Worm (Caenorhabditis elegans) whole organism, young adult: ENCODE measurements around the gene B0416.7.
A peak's percentile ranks its signal among the peaks of the same experiment; 100 is the strongest.

Source experiments
- D2030.7 ChIP-seq: fragments of 200-800 bp; sonication (Bioruptor generic); IDR thresholded peaks from 2 replicates; pipeline ENCODE4 v1.3.6; 2022; ENCODE audit warnings: missing genetic modification reagents, missing genetic modification characterization, missing compliant biosample characterization
- F10E7.11 ChIP-seq: sonication (generic microtip); optimal IDR thresholded peaks from 2 replicates; lab custom pipeline; 2017; ENCODE audit warnings: mild to moderate bottlenecking, missing genetic modification characterization, moderate library complexity, missing compliant biosample characterization
- F37B4.10 ChIP-seq: fragments of 200-800 bp; sonication (Bioruptor generic); IDR thresholded peaks from 2 replicates; pipeline ENCODE4 v1.3.6; 2022; ENCODE audit warnings: missing genetic modification characterization, missing compliant biosample characterization
- F52B5.7 ChIP-seq: sonication (generic microtip); optimal IDR thresholded peaks from 2 replicates; lab custom pipeline; 2016; ENCODE audit warnings: mild to moderate bottlenecking, missing genetic modification characterization, missing compliant biosample characterization
- K12H6.12 ChIP-seq: fragments of 200-800 bp; sonication (Bioruptor generic); optimal IDR thresholded peaks from 2 replicates; lab custom pipeline; 2018; ENCODE audit warnings: mild to moderate bottlenecking, missing genetic modification characterization, missing compliant biosample characterization
- T07F8.4 ChIP-seq: sonication (generic microtip); optimal IDR thresholded peaks from 2 replicates; lab custom pipeline; 2016; ENCODE audit warnings: mild to moderate bottlenecking, missing genetic modification characterization, moderate library complexity, missing compliant biosample characterization
- Y53F4B.3 ChIP-seq: fragments of 200-800 bp; sonication (Bioruptor generic); IDR thresholded peaks from 2 replicates; pipeline ENCODE4 v1.3.6; 2022; ENCODE audit warnings: missing genetic modification reagents, missing genetic modification characterization, missing compliant biosample characterization
- akir-1 ChIP-seq: fragments of 200-800 bp; sonication (Bioruptor generic); optimal IDR thresholded peaks from 2 replicates; lab custom pipeline; 2018; ENCODE audit warnings: mild to moderate bottlenecking, missing genetic modification characterization, moderate library complexity, missing compliant biosample characterization
- aptf-2 ChIP-seq: fragments of 200-800 bp; sonication (Bioruptor generic); conservative IDR thresholded peaks from 2 replicates; pipeline ENCODE4 v1.3.6; 2022; ENCODE audit warnings: missing genetic modification reagents, missing genetic modification characterization, missing compliant biosample characterization
- atf-7 ChIP-seq: sonication (generic microtip); optimal IDR thresholded peaks from 2 replicates; lab custom pipeline; 2017; ENCODE audit warnings: mild to moderate bottlenecking, missing genetic modification characterization, missing compliant biosample characterization
- attf-5 ChIP-seq: fragments of 200-800 bp; sonication (Bioruptor generic); optimal IDR thresholded peaks from 2 replicates; lab custom pipeline; 2018; ENCODE audit warnings: mild to moderate bottlenecking, missing genetic modification characterization, missing compliant biosample characterization
- cebp-1 ChIP-seq, 2 experiments: fragments of 200-800 bp in 1 of 2; sonication (Bioruptor generic) in 1 of 2; sonication (generic microtip) in 1 of 2; IDR thresholded peaks in 1 of 2; optimal IDR thresholded peaks in 1 of 2; 2 replicates each; pipeline versions ENCODE4 v1.3.6 to Lab custom; 2017 to 2022; ENCODE audit warnings: missing compliant biosample characterization in 2 of 2, missing genetic modification characterization in 2 of 2, mild to moderate bottlenecking in 1 of 2, missing genetic modification reagents in 1 of 2, moderate library complexity in 1 of 2
- ceh-100 ChIP-seq: fragments of 200-800 bp; sonication (Bioruptor generic); IDR thresholded peaks from 2 replicates; pipeline ENCODE4 v1.3.6; 2022; ENCODE audit warnings: missing genetic modification reagents, missing genetic modification characterization, missing compliant biosample characterization
- ceh-27 ChIP-seq: fragments of 200-800 bp; sonication (Bioruptor generic); optimal IDR thresholded peaks from 2 replicates; lab custom pipeline; 2018; ENCODE audit warnings: mild to moderate bottlenecking, missing genetic modification characterization, moderate library complexity, missing compliant biosample characterization
- ceh-40 ChIP-seq: fragments of 200-800 bp; sonication (Bioruptor generic); IDR thresholded peaks from 2 replicates; pipeline ENCODE4 v1.3.6; 2022; ENCODE audit warnings: missing genetic modification characterization, missing compliant biosample characterization
- ceh-91 ChIP-seq: fragments of 200-800 bp; sonication (Bioruptor generic); IDR thresholded peaks from 2 replicates; pipeline ENCODE4 v1.3.6; 2022; ENCODE audit warnings: missing genetic modification reagents, missing genetic modification characterization, missing compliant biosample characterization
- dox-1 ChIP-seq: fragments of 200-800 bp; sonication (Bioruptor generic); IDR thresholded peaks from 2 replicates; pipeline ENCODE4 v1.3.6; 2022; ENCODE audit warnings: missing genetic modification reagents, missing genetic modification characterization, missing compliant biosample characterization
- ekl-4 ChIP-seq: fragments of 200-800 bp; sonication (Bioruptor generic); IDR thresholded peaks from 2 replicates; pipeline ENCODE4 v1.3.6; 2022; ENCODE audit warnings: missing genetic modification reagents, missing genetic modification characterization, missing compliant biosample characterization
- hmg-1.2 ChIP-seq: fragments of 200-800 bp; sonication (Bioruptor generic); IDR thresholded peaks from 2 replicates; pipeline ENCODE4 v1.3.6; 2022; ENCODE audit warnings: missing genetic modification reagents, missing genetic modification characterization, missing compliant biosample characterization
- let-526 ChIP-seq: fragments of 200-800 bp; sonication (Bioruptor generic); IDR thresholded peaks from 2 replicates; pipeline ENCODE4 v1.3.6; 2022; ENCODE audit warnings: missing genetic modification reagents, missing genetic modification characterization, missing compliant biosample characterization
- lin-26 ChIP-seq: fragments of 200-800 bp; sonication (Bioruptor generic); IDR thresholded peaks from 2 replicates; pipeline ENCODE4 v1.3.6; 2022; ENCODE audit warnings: missing genetic modification reagents, missing genetic modification characterization, missing compliant biosample characterization
- lin-35 ChIP-seq, 3 experiments: fragments of 150-350 bp in 2 of 3; sonication (generic microtip) in 1 of 3; optimal IDR thresholded peaks; 2 replicates each; lab custom pipeline; 2014 to 2018; ENCODE audit warnings: missing biosample characterization in 3 of 3, missing genetic modification characterization in 3 of 3, missing genetic modification reagents in 3 of 3
- lin-40 ChIP-seq: sonication (generic microtip); optimal IDR thresholded peaks from 2 replicates; lab custom pipeline; 2016; ENCODE audit warnings: missing genetic modification characterization, mild to moderate bottlenecking, missing compliant biosample characterization, missing genotype, missing genetic modification reagents
- lsl-1 ChIP-seq: fragments of 200-800 bp; sonication (Bioruptor generic); optimal IDR thresholded peaks from 2 replicates; lab custom pipeline; 2018; ENCODE audit warnings: mild to moderate bottlenecking, missing genetic modification characterization, moderate library complexity, missing compliant biosample characterization
- madf-3 ChIP-seq: fragments of 200-800 bp; sonication (Bioruptor generic); IDR thresholded peaks from 2 replicates; pipeline ENCODE4 v1.3.6; 2022; ENCODE audit warnings: missing genetic modification reagents, missing genetic modification characterization, missing compliant biosample characterization
- madf-8 ChIP-seq: fragments of 200-800 bp; sonication (Bioruptor generic); conservative IDR thresholded peaks from 2 replicates; pipeline ENCODE4 v1.3.6; 2022; ENCODE audit warnings: missing genetic modification reagents, missing genetic modification characterization, missing compliant biosample characterization
- mes-4 ChIP-seq: sonication (generic microtip); optimal IDR thresholded peaks from 2 replicates; lab custom pipeline; 2016; ENCODE audit warnings: missing genotype, missing genetic modification characterization, missing compliant biosample characterization
- nhr-27 ChIP-seq: fragments of 200-800 bp; sonication (Bioruptor generic); optimal IDR thresholded peaks from 2 replicates; lab custom pipeline; 2018; ENCODE audit warnings: mild to moderate bottlenecking, missing genetic modification characterization, moderate library complexity, missing compliant biosample characterization
- nhr-80 ChIP-seq: sonication (generic microtip); optimal IDR thresholded peaks from 2 replicates; lab custom pipeline; 2016; ENCODE audit warnings: missing genetic modification characterization, missing compliant biosample characterization
- rpc-1 ChIP-seq, 2 experiments: fragments of 150-350 bp in 1 of 2; sonication (generic microtip) in 1 of 2; optimal IDR thresholded peaks; 2 replicates each; lab custom pipeline; 2014 to 2018; ENCODE audit warnings: missing biosample characterization in 1 of 2, missing genetic modification characterization in 1 of 2, missing genetic modification reagents in 1 of 2, missing genotype in 1 of 2
- snpc-1.1 ChIP-seq: sonication (generic microtip); optimal IDR thresholded peaks from 2 replicates; lab custom pipeline; 2017; ENCODE audit warnings: missing genetic modification characterization, mild to moderate bottlenecking, missing compliant biosample characterization, antibody characterized with exemption, moderate library complexity, missing genotype, missing genetic modification reagents; ENCODE audit not compliant: insufficient read depth
- tlf-1 ChIP-seq: fragments of 200-800 bp; sonication (Bioruptor generic); optimal IDR thresholded peaks from 2 replicates; lab custom pipeline; 2018; ENCODE audit warnings: mild to moderate bottlenecking, missing genetic modification characterization, missing compliant biosample characterization

The B0416.7 gene

ce11 chrX:9298846-9299245, 1.1 kb upstream of the B0416.7 start, which contains the start of gene B0416.2:
TSS of gene B0416.2 (plus strand) at chrX:9299146.
- no peak for TF ChIP-seq dox-1 (GFP tag; lab: Robert Waterston, UW)
- no peak for TF ChIP-seq lin-26 (GFP tag; lab: Robert Waterston, UW)
- no peak for TF ChIP-seq attf-5 (GFP tag; lab: Kevin White, UChicago)
- TF ChIP-seq aptf-2 = no peak
- no peak for TF ChIP-seq rpc-1 (optimal IDR thresholded peaks at IDR 0.05; lab: Kevin White, UChicago)
- TF ChIP-seq rpc-1 (tag; optimal IDR thresholded peaks at IDR 0.05; lab: Kevin White, UChicago) = no peak
- no peak for TF ChIP-seq Y53F4B.3 (GFP tag; lab: Robert Waterston, UW)
- TF ChIP-seq let-526 (GFP tag; lab: Robert Waterston, UW) = no peak
- no peak for TF ChIP-seq F37B4.10
- TF ChIP-seq D2030.7 (GFP tag; lab: Robert Waterston, UW) = no peak
- no peak for TF ChIP-seq ceh-91 (GFP tag; lab: Robert Waterston, UW)
- TF ChIP-seq tlf-1 (GFP tag; lab: Kevin White, UChicago) = no peak
- TF ChIP-seq snpc-1.1 (tag; lab: Kevin White, UChicago) = no peak
- TF ChIP-seq madf-3 = no peak
- no peak for TF ChIP-seq F52B5.7 (tag; lab: Kevin White, UChicago)
- no peak for TF ChIP-seq lsl-1 (GFP tag; lab: Kevin White, UChicago)
- no peak for TF ChIP-seq mes-4

DNA sequence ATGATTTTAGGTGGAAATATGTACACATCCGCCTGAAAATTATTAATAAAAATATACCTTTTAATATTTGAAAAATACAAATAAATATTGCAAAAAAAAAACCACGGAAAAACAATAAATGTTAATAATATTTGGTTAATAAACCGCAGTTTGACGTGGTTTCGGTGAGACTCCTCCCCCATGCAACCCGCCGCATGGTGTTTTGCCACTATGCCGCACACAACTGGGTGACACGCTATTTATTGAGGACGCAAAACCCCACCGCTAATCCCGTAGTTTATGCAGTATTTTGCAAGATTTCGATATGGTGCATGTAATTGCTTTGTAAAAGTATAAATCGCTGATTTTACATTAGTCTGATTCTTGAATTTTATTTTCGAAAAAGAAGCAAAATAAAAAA, 1.1 kb downstream of the B0416.7 start, which contains the start of gene gly-13:
gly-13 (minus strand) TSS at position 32 of the 400 bp plus-strand sequence.
- no peak for TF ChIP-seq nhr-80 (tag; lab: Kevin White, UChicago)
- no peak for TF ChIP-seq cebp-1 (GFP tag; IDR thresholded peaks at IDR 0.05; lab: Robert Waterston, UW)
- TF ChIP-seq cebp-1 (tag; optimal IDR thresholded peaks at IDR 0.05; lab: Kevin White, UChicago) = peak; percentile 20
- TF ChIP-seq ekl-4 = no peak
- peak; percentile 17 for TF ChIP-seq rpc-1 (optimal IDR thresholded peaks at IDR 0.05; lab: Kevin White, UChicago)
- TF ChIP-seq rpc-1 (tag; optimal IDR thresholded peaks at IDR 0.05; lab: Kevin White, UChicago) = no peak
- TF ChIP-seq T07F8.4 (tag; lab: Kevin White, UChicago) = no peak
- TF ChIP-seq lin-40 (tag; lab: Kevin White, UChicago) = peak; percentile 3
- TF ChIP-seq, all 124 proteins: peak for 3

- TF ChIP-seq nhr-27 (tag; lab: Kevin White, UChicago) = no peak
- peak; percentile 34 for TF ChIP-seq atf-7 (tag; lab: Kevin White, UChicago)
- peak; percentile 61 for TF ChIP-seq nhr-80 (tag; lab: Kevin White, UChicago)
- no peak for TF ChIP-seq ceh-100 (GFP tag; lab: Robert Waterston, UW)
- no peak for TF ChIP-seq mes-4
- no peak for TF ChIP-seq K12H6.12 (tag; lab: Kevin White, UChicago)
- no peak for TF ChIP-seq cebp-1 (GFP tag; IDR thresholded peaks at IDR 0.05; lab: Robert Waterston, UW)
- peak; percentile 20 for TF ChIP-seq cebp-1 (tag; optimal IDR thresholded peaks at IDR 0.05; lab: Kevin White, UChicago)
- TF ChIP-seq F10E7.11 (tag; lab: Kevin White, UChicago) = no peak
- TF ChIP-seq madf-3 = no peak
- no peak for TF ChIP-seq lin-35 (GFP tag; optimal IDR thresholded peaks at IDR 0.05; lab: Kevin White, UChicago)
Observed at ce11 chrX:9295471-9295870, 2.3 kb downstream of the B0416.7 start.

DNA sequence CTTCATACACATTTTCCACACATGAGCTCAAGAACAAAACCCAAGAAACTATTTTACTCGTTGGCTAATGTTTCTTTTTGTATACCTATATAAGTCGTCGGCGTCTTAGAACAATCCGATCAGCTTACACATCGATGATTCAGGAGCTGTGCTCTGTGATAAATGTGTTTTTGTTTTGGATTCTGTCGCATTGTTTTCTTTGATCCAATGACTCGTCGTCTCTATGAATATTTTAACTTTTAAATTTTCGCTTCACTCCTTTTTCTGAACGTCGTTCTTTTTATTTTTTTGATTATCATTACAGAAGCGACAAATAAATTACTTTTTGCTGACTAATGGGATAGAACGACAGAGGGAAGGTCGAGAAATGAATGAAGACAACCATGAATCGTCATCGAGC, 6.4 kb downstream of the B0416.7 start, which contains the start of gene B0416.3:
B0416.3 (plus strand) TSS at position 301 of the 400 bp plus-strand sequence.
- TF ChIP-seq ceh-40 (GFP tag; lab: Robert Waterston, UW) = no peak
- no peak for TF ChIP-seq hmg-1.2 (GFP tag; lab: Robert Waterston, UW)
- TF ChIP-seq madf-8 (GFP tag; lab: Robert Waterston, UW) = no peak

DNA sequence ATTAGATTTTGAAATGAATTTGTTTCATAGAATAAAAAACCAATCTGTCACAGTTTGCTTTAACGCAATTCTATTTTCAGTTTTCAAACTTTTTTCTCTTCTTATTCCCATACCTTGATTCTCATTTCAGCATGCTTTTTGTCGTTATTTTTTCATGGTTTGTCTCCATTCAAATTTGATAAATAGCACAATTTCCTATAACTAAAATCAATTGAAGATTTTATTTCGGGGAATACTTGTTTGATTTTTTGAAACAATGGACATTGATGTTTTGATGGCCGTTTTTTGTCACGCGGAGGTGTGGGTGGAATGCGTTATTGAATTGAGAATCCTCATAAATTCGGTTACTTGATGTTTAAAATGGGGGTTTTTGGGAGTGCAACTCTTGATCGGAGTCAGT, 14.7 kb downstream of the B0416.7 start, which contains the start of gene B0416.11:
B0416.11 (minus strand) TSS at position 101 of the 400 bp plus-strand sequence.
- TF ChIP-seq ceh-27 (GFP tag; lab: Kevin White, UChicago) = no peak
- TF ChIP-seq akir-1 (GFP tag; lab: Kevin White, UChicago) = no peak
